Fruit fly (Drosophila melanogaster) whole organism, prepupa: ENCODE data around the gene CG7101.

ENCODE experiments used
- Blimp-1 ChIP-seq: fragments of 200-800 bp; sonication (Bioruptor generic); optimal IDR thresholded peaks from 3 replicates; lab custom pipeline; 2017; ENCODE audit warnings: missing biosample characterization, missing genetic modification characterization, mild to moderate bottlenecking, moderate library complexity, missing genetic modification reagents
- CG10669 ChIP-seq: fragments of 200-800 bp; sonication (Bioruptor generic); optimal IDR thresholded peaks from 3 replicates; lab custom pipeline; 2018; ENCODE audit warnings: missing biosample characterization, mild to moderate bottlenecking, missing genetic modification characterization, moderate library complexity
- CG11294 ChIP-seq: fragments of 200-800 bp; sonication (Bioruptor generic); IDR thresholded peaks from 2 replicates; pipeline ENCODE4 v1.3.6; 2022; ENCODE audit warnings: missing biosample characterization, missing genetic modification characterization
- CG15336 ChIP-seq: fragments of 200-800 bp; sonication (Bioruptor generic); IDR thresholded peaks from 2 replicates; pipeline ENCODE4 v1.3.6; 2022; ENCODE audit warnings: missing biosample characterization, missing genetic modification characterization
- CG1621 ChIP-seq: fragments of 200-800 bp; sonication (Bioruptor generic); optimal IDR thresholded peaks from 3 replicates; lab custom pipeline; 2018; ENCODE audit warnings: missing biosample characterization, mild to moderate bottlenecking, missing genetic modification characterization
- CG31627 ChIP-seq: fragments of 200-800 bp; sonication (Bioruptor generic); optimal IDR thresholded peaks from 3 replicates; lab custom pipeline; 2016; ENCODE audit warnings: missing biosample characterization, missing genetic modification characterization
- CG4318 ChIP-seq: fragments of 200-800 bp; sonication (Bioruptor generic); optimal IDR thresholded peaks from 3 replicates; lab custom pipeline; 2017; ENCODE audit warnings: missing biosample characterization, mild to moderate bottlenecking, missing genetic modification characterization
- CG6163 ChIP-seq: fragments of 200-800 bp; sonication (Bioruptor generic); IDR thresholded peaks from 3 replicates; pipeline ENCODE4 v1.3.6; 2022; ENCODE audit warnings: missing biosample characterization, missing genetic modification characterization
- CG6808 ChIP-seq: fragments of 200-800 bp; sonication (Bioruptor generic); optimal IDR thresholded peaks from 3 replicates; lab custom pipeline; 2017; ENCODE audit warnings: missing biosample characterization, missing genetic modification characterization, mild to moderate bottlenecking, moderate library complexity, missing genetic modification reagents
- CG6854 ChIP-seq: fragments of 200-800 bp; sonication (Bioruptor generic); optimal IDR thresholded peaks from 2 replicates; lab custom pipeline; 2017; ENCODE audit warnings: missing biosample characterization, mild to moderate bottlenecking, missing genetic modification characterization
- CG7368 ChIP-seq: fragments of 200-800 bp; sonication (Bioruptor generic); optimal IDR thresholded peaks from 3 replicates; lab custom pipeline; 2016; ENCODE audit warnings: missing biosample characterization, missing genetic modification characterization
- CG8119 ChIP-seq: fragments of 200-800 bp; sonication (Bioruptor generic); IDR thresholded peaks from 3 replicates; pipeline ENCODE4 v1.3.6; 2022; ENCODE audit warnings: missing biosample characterization, missing genetic modification characterization
- CG9139 ChIP-seq: fragments of 200-800 bp; sonication (Bioruptor generic); optimal IDR thresholded peaks from 3 replicates; lab custom pipeline; 2017; ENCODE audit warnings: missing biosample characterization, mild to moderate bottlenecking, missing genetic modification characterization
- Eip75B ChIP-seq: fragments of 200-800 bp; sonication (Bioruptor generic); optimal IDR thresholded peaks from 3 replicates; lab custom pipeline; 2016; ENCODE audit warnings: missing biosample characterization, missing genetic modification characterization
- Eip78C ChIP-seq: fragments of 200-800 bp; sonication (Bioruptor generic); peaks from one replicate; lab custom pipeline; 2016; ENCODE audit warnings: missing biosample characterization, missing genetic modification characterization
- Ets21C ChIP-seq: fragments of 200-800 bp; sonication (Bioruptor generic); optimal IDR thresholded peaks from 3 replicates; lab custom pipeline; 2016; ENCODE audit warnings: missing biosample characterization, missing genetic modification characterization
- Ets96B ChIP-seq: fragments of 200-800 bp; optimal IDR thresholded peaks from 2 replicates; lab custom pipeline; 2019; ENCODE audit warnings: missing biosample characterization, mild to moderate bottlenecking, missing genetic modification characterization, moderate library complexity
- Hr39 ChIP-seq: fragments of 200-800 bp; sonication (Bioruptor generic); optimal IDR thresholded peaks from 2 replicates; lab custom pipeline; 2016; ENCODE audit warnings: missing biosample characterization, missing genetic modification characterization
- Hr4 ChIP-seq: fragments of 200-800 bp; sonication (Bioruptor generic); optimal IDR thresholded peaks from 3 replicates; lab custom pipeline; 2016; ENCODE audit warnings: missing biosample characterization, missing genetic modification characterization
- Lpt ChIP-seq: fragments of 200-800 bp; sonication (Bioruptor generic); optimal IDR thresholded peaks from 3 replicates; lab custom pipeline; 2016; ENCODE audit warnings: missing biosample characterization, missing genetic modification characterization
- Sox14 ChIP-seq: fragments of 200-800 bp; sonication (Bioruptor generic); optimal IDR thresholded peaks from 3 replicates; lab custom pipeline; 2016; ENCODE audit warnings: missing biosample characterization, missing genetic modification characterization
- achi ChIP-seq: fragments of 200-800 bp; sonication (Bioruptor generic); optimal IDR thresholded peaks from 3 replicates; lab custom pipeline; 2016; ENCODE audit warnings: missing biosample characterization, missing genetic modification characterization
- acj6 ChIP-seq: fragments of 200-800 bp; sonication (Bioruptor generic); optimal IDR thresholded peaks from 3 replicates; lab custom pipeline; 2016; ENCODE audit warnings: missing biosample characterization, missing genetic modification characterization
- cyc ChIP-seq: fragments of 200-800 bp; sonication (Bioruptor generic); optimal IDR thresholded peaks from 3 replicates; lab custom pipeline; 2016; ENCODE audit warnings: missing biosample characterization, missing genetic modification characterization
- dsx ChIP-seq: fragments of 200-800 bp; optimal IDR thresholded peaks from 3 replicates; lab custom pipeline; 2019; ENCODE audit warnings: missing biosample characterization, mild to moderate bottlenecking, missing genetic modification characterization, moderate library complexity; ENCODE audit not compliant: poor library complexity, severe bottlenecking
- esn ChIP-seq: fragments of 200-800 bp; sonication (Bioruptor generic); optimal IDR thresholded peaks from 2 replicates; lab custom pipeline; 2016; ENCODE audit warnings: missing biosample characterization, mild to moderate bottlenecking, missing genetic modification characterization, moderate library complexity
- fkh ChIP-seq: fragments of 200-800 bp; sonication (Bioruptor generic); optimal IDR thresholded peaks from 3 replicates; lab custom pipeline; 2017; ENCODE audit warnings: missing biosample characterization, mild to moderate bottlenecking, missing genetic modification characterization, moderate library complexity
- lz ChIP-seq: fragments of 200-800 bp; sonication (Bioruptor generic); optimal IDR thresholded peaks from 3 replicates; lab custom pipeline; 2016; ENCODE audit warnings: missing biosample characterization, missing genetic modification characterization
- salr ChIP-seq, 2 experiments: fragments of 200-800 bp; sonication (Bioruptor generic); optimal IDR thresholded peaks; 3 replicates each; lab custom pipeline; 2016 to 2018; ENCODE audit warnings: missing biosample characterization in 2 of 2, missing genetic modification characterization in 2 of 2, mild to moderate bottlenecking in 1 of 2
- spab ChIP-seq: fragments of 200-800 bp; sonication (Bioruptor generic); optimal IDR thresholded peaks from 2 replicates; lab custom pipeline; 2017; ENCODE audit warnings: missing biosample characterization, mild to moderate bottlenecking, missing genetic modification characterization, missing genetic modification reagents
- ss ChIP-seq, 2 experiments: fragments of 200-800 bp; sonication (Bioruptor generic); optimal IDR thresholded peaks; 2 replicates in 1 of 2; 3 replicates in 1 of 2; lab custom pipeline; 2017 to 2018; ENCODE audit warnings: mild to moderate bottlenecking in 2 of 2, missing biosample characterization in 2 of 2, missing genetic modification characterization in 2 of 2, moderate library complexity in 1 of 2
- svp ChIP-seq: fragments of 200-800 bp; sonication (Bioruptor generic); peaks from one replicate; lab custom pipeline; 2016; ENCODE audit warnings: missing biosample characterization, missing genetic modification characterization
- topi ChIP-seq: fragments of 200-800 bp; sonication (Bioruptor generic); optimal IDR thresholded peaks from 3 replicates; lab custom pipeline; 2016; ENCODE audit warnings: missing biosample characterization, missing genetic modification characterization

Gene CG7101

dm6 chrX:18848338-18849021 lies 18.1 kb downstream of the CG7101 start, which contains the start of gene shop (continued):
- TF ChIP-seq acj6 (GFP tag; lab: Kevin White, UChicago), result peak; percentile 83
- peak; percentile 92 for TF ChIP-seq topi
- peak; percentile 56 to 87 for TF ChIP-seq salr (GFP tag; optimal IDR thresholded peaks at IDR 0.05; lab: Kevin White, UChicago)
- peak; percentile 98 for TF ChIP-seq Eip78C
- peak; percentile 77 to 85 for TF ChIP-seq ss (GFP tag; optimal IDR thresholded peaks at IDR 0.05; lab: Kevin White, UChicago)
- peak; percentile 72 for TF ChIP-seq spab (GFP tag; lab: Kevin White, UChicago)
- TF ChIP-seq CG1621, result peak; percentile 63
- peak; percentile 93 for TF ChIP-seq lz (GFP tag; lab: Kevin White, UChicago)
- TF ChIP-seq Eip75B (GFP tag; lab: Kevin White, UChicago), result peak; percentile 87
- TF ChIP-seq CG11294 (GFP tag; lab: Robert Waterston, UW), result peak; percentile 44; the same call in 1 of the 2 replicates
- peak; percentile 96 for TF ChIP-seq svp
- TF ChIP-seq CG15336 (GFP tag; lab: Robert Waterston, UW), result peak; percentile 75
- TF ChIP-seq CG6163 (GFP tag; lab: Robert Waterston, UW), result peak; percentile 60; the same call in 2 of the 3 replicates
- peak; percentile 86 for TF ChIP-seq CG6808 (GFP tag; lab: Kevin White, UChicago)
- TF ChIP-seq Ets21C (GFP tag; lab: Kevin White, UChicago), result peak; percentile 82
- peak; percentile 86 for TF ChIP-seq CG4318 (GFP tag; lab: Kevin White, UChicago)

dm6 chrX:18849022-18849368 lies 18.6 kb downstream of the CG7101 start:
- 0 out of 3 replicates have a peak, but pooled peaks have one; percentile 2 for TF ChIP-seq CG8119
- peak; percentile 77 for TF ChIP-seq fkh (GFP tag; lab: Kevin White, UChicago)
- no peak for TF ChIP-seq Hr4 (GFP tag; lab: Kevin White, UChicago)
- TF ChIP-seq CG11294 (GFP tag; lab: Robert Waterston, UW), result no peak
- no peak for TF ChIP-seq CG15336 (GFP tag; lab: Robert Waterston, UW)
- no peak for TF ChIP-seq Lpt (GFP tag; lab: Kevin White, UChicago)
- TF ChIP-seq CG9139 (GFP tag; lab: Kevin White, UChicago), result no peak
- TF ChIP-seq Blimp-1 (GFP tag; lab: Kevin White, UChicago), result no peak

dm6 chrX:18857356-18857807 lies 27.0 kb downstream of the CG7101 start, which contains the start of gene CG7322:
CG7322 (minus strand) TSS chrX:18857757.
- TF ChIP-seq CG6854 (GFP tag; lab: Kevin White, UChicago), result peak; percentile 6
- no peak for TF ChIP-seq Sox14 (GFP tag; lab: Kevin White, UChicago)
- peak; percentile 32 for TF ChIP-seq Eip78C
- TF ChIP-seq svp, result peak; percentile 98
- TF ChIP-seq CG1621, result peak; percentile 49
- TF ChIP-seq Hr39, result no peak
- TF ChIP-seq, all 60 proteins: peak for 4

- TF ChIP-seq CG10669 (GFP tag; lab: Kevin White, UChicago) (no peak), Ets96B (tag; lab: Kevin White, UChicago) (no peak), cyc (GFP tag; lab: Kevin White, UChicago) (peak; percentile 5), CG31627 (GFP tag; lab: Kevin White, UChicago) (peak; percentile 31), CG7368 (GFP tag; lab: Kevin White, UChicago) (no peak), acj6 (GFP tag; lab: Kevin White, UChicago) (no peak), dsx (no peak), fkh (GFP tag; lab: Kevin White, UChicago) (no peak), CG6854 (GFP tag; lab: Kevin White, UChicago) (no peak), achi (peak; percentile 83), lz (GFP tag; lab: Kevin White, UChicago) (peak; percentile 10), esn (GFP tag; lab: Kevin White, UChicago) (peak; percentile 33)
Observed at dm6 chrX:18857916-18858315, 27.5 kb downstream of the CG7101 start, which contains the start of gene Usp39. Usp39 (plus strand) TSS chrX:18858203.
